Worm (Caenorhabditis elegans) whole organism, L3 larva: ENCODE data around the gene vps-33.2.

Experiments used
- ceh-16 ChIP-seq: sonication (generic microtip); optimal IDR thresholded peaks from 2 replicates; lab custom pipeline; 2017; ENCODE audit warnings: missing biosample characterization, missing genetic modification characterization
- daf-12 ChIP-seq: fragments of 150-350 bp; optimal IDR thresholded peaks from 2 replicates; lab custom pipeline; 2014; ENCODE audit warnings: missing biosample characterization, missing genetic modification reagents, missing genetic modification characterization
- egl-27 ChIP-seq: sonication (generic microtip); optimal IDR thresholded peaks from 4 replicates; lab custom pipeline; 2017; ENCODE audit warnings: missing biosample characterization, missing genetic modification reagents, missing genetic modification characterization
- jun-1 ChIP-seq: fragments of 150-350 bp; optimal IDR thresholded peaks from 2 replicates; lab custom pipeline; 2014; ENCODE audit warnings: missing biosample characterization, missing genetic modification reagents, missing genetic modification characterization
- nhr-237 ChIP-seq: fragments of 150-350 bp; optimal IDR thresholded peaks from 2 replicates; lab custom pipeline; 2014; ENCODE audit warnings: missing biosample characterization, missing genetic modification characterization
- nhr-25 ChIP-seq: sonication (generic microtip); optimal IDR thresholded peaks from 2 replicates; lab custom pipeline; 2017; ENCODE audit warnings: missing biosample characterization, missing genetic modification characterization
- nhr-28 ChIP-seq: fragments of 150-350 bp; optimal IDR thresholded peaks from 2 replicates; lab custom pipeline; 2014; ENCODE audit warnings: missing biosample characterization, missing genetic modification characterization
- pha-4 ChIP-seq: fragments of 150-350 bp; optimal IDR thresholded peaks from 2 replicates; lab custom pipeline; 2014; ENCODE audit warnings: missing biosample characterization, missing genetic modification reagents, missing genetic modification characterization
- sea-2 ChIP-seq: fragments of 150-350 bp; sonication (generic microtip); optimal IDR thresholded peaks from 4 replicates; lab custom pipeline; 2014; ENCODE audit warnings: missing biosample characterization, missing genetic modification reagents, missing genetic modification characterization
- snpc-4 ChIP-seq: fragments of 150-350 bp; optimal IDR thresholded peaks from 2 replicates; lab custom pipeline; 2014; ENCODE audit warnings: missing biosample characterization, missing genetic modification characterization
- tbx-2 ChIP-seq: sonication (generic microtip); optimal IDR thresholded peaks from 2 replicates; lab custom pipeline; 2016; ENCODE audit warnings: mild to moderate bottlenecking, missing genetic modification characterization, missing compliant biosample characterization

- TF ChIP-seq nhr-237 = no peak
- no peak for TF ChIP-seq snpc-4 (tag; lab: Kevin White, UChicago)
- TF ChIP-seq pha-4 (tag; lab: Kevin White, UChicago) = peak; percentile 36
- no peak for TF ChIP-seq tbx-2 (tag; lab: Kevin White, UChicago)
- no peak for TF ChIP-seq daf-12 (tag; lab: Kevin White, UChicago)
- TF ChIP-seq sea-2 (GFP tag; lab: Kevin White, UChicago) = no peak
- TF ChIP-seq jun-1 (tag; lab: Kevin White, UChicago) = no peak
- TF ChIP-seq nhr-28 = no peak
- no peak for TF ChIP-seq ceh-16
- TF ChIP-seq egl-27 (tag; lab: Kevin White, UChicago) = no peak
- TF ChIP-seq nhr-25 (tag; lab: Kevin White, UChicago) = no peak
Observed at ce11 chrII:6615232-6616029, 14.4 kb downstream of the vps-33.2 start.
